Fruit fly (Drosophila melanogaster): ENCODE data around the gene Septin4.

Septin4 gene

DNA sequence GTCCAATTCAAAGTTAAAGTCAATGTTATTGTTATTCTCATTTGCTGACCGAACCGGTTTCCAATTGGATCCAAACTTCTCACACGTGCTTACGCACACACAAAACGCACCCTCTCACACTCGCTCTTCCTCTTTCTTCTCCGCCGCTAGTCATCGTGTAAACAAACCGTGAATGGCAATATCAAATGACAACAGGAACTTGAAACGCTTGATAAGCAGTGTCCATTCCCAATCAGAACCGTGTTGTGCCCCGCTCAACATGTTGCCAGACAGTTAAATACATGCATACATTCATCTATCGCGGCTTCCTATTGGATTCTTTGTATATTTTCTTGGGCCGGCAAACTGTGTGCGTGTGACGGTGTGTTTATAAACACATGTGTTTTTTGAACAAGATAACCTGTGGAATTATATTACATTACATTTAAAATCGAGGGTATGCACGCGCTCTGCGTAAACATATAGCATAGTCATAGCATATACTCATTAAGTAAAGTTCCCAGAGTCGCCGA lies 39.2 kb downstream of the Septin4 start (continued):
- no peak for TF ChIP-seq CG13624 (GFP tag; optimal IDR thresholded peaks at IDR 0.05)
- no peak for TF ChIP-seq Dek (tag; optimal IDR thresholded peaks at IDR 0.05)
- TF ChIP-seq CG17568 (GFP tag; optimal IDR thresholded peaks at IDR 0.05): no peak
- peak; percentile 7 for TF ChIP-seq Max (GFP tag; optimal IDR thresholded peaks at IDR 0.05)
- TF ChIP-seq eve (GFP tag; optimal IDR thresholded peaks at IDR 0.05): no peak
- no peak for TF ChIP-seq CG3847 (GFP tag; IDR thresholded peaks at IDR 0.05)
- no peak for TF ChIP-seq fd3F (GFP tag; optimal IDR thresholded peaks at IDR 0.05)
- TF ChIP-seq CG18476 (GFP tag; optimal IDR thresholded peaks at IDR 0.05): no peak
- no peak for TF ChIP-seq CG3726 (GFP tag; IDR thresholded peaks at IDR 0.05)
- no peak for TF ChIP-seq Hmx (GFP tag; optimal IDR thresholded peaks at IDR 0.05)
- TF ChIP-seq CG13296 (GFP tag; optimal IDR thresholded peaks at IDR 0.05): peak; percentile 45
- no peak for TF ChIP-seq Hsf (GFP tag; optimal IDR thresholded peaks at IDR 0.05)
- no peak for TF ChIP-seq CG17802 (tag; optimal IDR thresholded peaks at IDR 0.05)
- TF ChIP-seq ERR (GFP tag; optimal IDR thresholded peaks at IDR 0.05): no peak
- peak; percentile 36 for TF ChIP-seq CG15269 (tag; optimal IDR thresholded peaks at IDR 0.05)
- TF ChIP-seq CG34422 (GFP tag; IDR thresholded peaks at IDR 0.05): peak; percentile 82; the same call in 1 of the 3 replicates
- TF ChIP-seq CG15514 (GFP tag; optimal IDR thresholded peaks at IDR 0.05): peak; percentile 20
- no peak for TF ChIP-seq CG9876 (GFP tag; optimal IDR thresholded peaks at IDR 0.05)
- no peak for TF ChIP-seq CG18619 (GFP tag; optimal IDR thresholded peaks at IDR 0.05)
- TF ChIP-seq CG12744 (GFP tag; optimal IDR thresholded peaks at IDR 0.05): no peak
- TF ChIP-seq CG16863 (GFP tag; optimal IDR thresholded peaks at IDR 0.05): no peak
- TF ChIP-seq pita (GFP tag; optimal IDR thresholded peaks at IDR 0.05): no peak
- TF ChIP-seq CG1603 (tag; optimal IDR thresholded peaks at IDR 0.05): peak; percentile 5
- no peak for TF ChIP-seq Drgx (GFP tag; IDR thresholded peaks at IDR 0.05)
- no peak for TF ChIP-seq NC2α (GFP tag; optimal IDR thresholded peaks at IDR 0.05)
- TF ChIP-seq zen2 (GFP tag; IDR thresholded peaks at IDR 0.05; ENCODE audit: partially characterized antibody): no peak
- TF ChIP-seq esg (GFP tag; conservative IDR thresholded peaks at IDR 0.05): no peak
- no peak for TF ChIP-seq CG4328 (GFP tag; optimal IDR thresholded peaks at IDR 0.05)
- TF ChIP-seq repo (GFP tag; optimal IDR thresholded peaks at IDR 0.05): no peak
- no peak for TF ChIP-seq lmd (GFP tag; IDR thresholded peaks at IDR 0.05)
- peak; percentile 72 for TF ChIP-seq CG7745 (tag; optimal IDR thresholded peaks at IDR 0.05)
- TF ChIP-seq CG4617 (GFP tag; optimal IDR thresholded peaks at IDR 0.05; ENCODE audit: borderline replicate concordance): no peak
- TF ChIP-seq CG9932 (GFP tag; IDR thresholded peaks at IDR 0.05): no peak
- no peak for TF ChIP-seq org-1 (GFP tag; optimal IDR thresholded peaks at IDR 0.05)
- no peak for TF ChIP-seq nom (GFP tag; optimal IDR thresholded peaks at IDR 0.05)
- TF ChIP-seq Pdp1 (GFP tag; optimal IDR thresholded peaks at IDR 0.05): peak in 1 of 2 experiments; percentile 47
- TF ChIP-seq CG6689 (GFP tag; IDR thresholded peaks at IDR 0.05): no peak
- no peak for TF ChIP-seq MBD-R2 (GFP tag; IDR thresholded peaks at IDR 0.05)
- no peak for TF ChIP-seq B-H1 (GFP tag; IDR thresholded peaks at IDR 0.05)
- no peak for TF ChIP-seq CG10147 (GFP tag; optimal IDR thresholded peaks at IDR 0.05)
- TF ChIP-seq CG15479 (GFP tag; optimal IDR thresholded peaks at IDR 0.05): peak; percentile 5
- TF ChIP-seq CG17361 (GFP tag; IDR thresholded peaks at IDR 0.05): no peak
- no peak for TF ChIP-seq Dref (GFP tag; IDR thresholded peaks at IDR 0.05)
- TF ChIP-seq CG17829 (tag; optimal IDR thresholded peaks at IDR 0.05): peak; percentile 53
- no peak for TF ChIP-seq CG5245 (GFP tag; optimal IDR thresholded peaks at IDR 0.05)
- no peak for TF ChIP-seq Dip3 (GFP tag; optimal IDR thresholded peaks at IDR 0.05)
- no peak for TF ChIP-seq CG13775 (GFP tag; optimal IDR thresholded peaks at IDR 0.05)

Data from whole organism, embryonic.